Worm (Caenorhabditis elegans): ENCODE measurements around the gene pdr-1.
A peak's percentile ranks its signal among the peaks of the same experiment; 100 is the strongest.

ce11 chrIII:13766704-13767323 lies 4.5 kb upstream of the pdr-1 start:
- TF ChIP-seq nhr-77 (tag; optimal IDR thresholded peaks at IDR 0.05) (no peak), ZK546.5 (tag; optimal IDR thresholded peaks at IDR 0.05) (no peak), nhr-25 (tag; optimal IDR thresholded peaks at IDR 0.05) (peak; percentile 12), nhr-11 (tag; optimal IDR thresholded peaks at IDR 0.05) (no peak), R02D3.7 (tag; optimal IDR thresholded peaks at IDR 0.05) (no peak), peb-1 (tag; optimal IDR thresholded peaks at IDR 0.05) (no peak), sem-4 (tag; optimal IDR thresholded peaks at IDR 0.05) (no peak), dmd-4 (tag; optimal IDR thresholded peaks at IDR 0.05) (no peak), aly-2 (tag; optimal IDR thresholded peaks at IDR 0.05) (no peak), egl-27 (tag; optimal IDR thresholded peaks at IDR 0.05) (no peak), ama-1 (optimal IDR thresholded peaks at IDR 0.05) (no peak), sma-3 (GFP tag; optimal IDR thresholded peaks at IDR 0.05) (peak; percentile 27), ztf-1 (GFP tag; conservative IDR thresholded peaks at IDR 0.05) (no peak), lin-39 (tag; optimal IDR thresholded peaks at IDR 0.05) (no peak)
